Fruit fly (Drosophila melanogaster) whole organism, embryonic: Measurements from ENCODE around the gene CG31100.

Experiments used
- ATbp ChIP-seq: fragments of 200-800 bp; sonication (Bioruptor generic); optimal IDR thresholded peaks from 2 replicates; lab custom pipeline; 2017; ENCODE audit warnings: missing biosample characterization, mild to moderate bottlenecking, missing genetic modification characterization, missing genetic modification reagents
- Abd-B ChIP-seq: fragments of 200-800 bp; sonication (Bioruptor generic); optimal IDR thresholded peaks from 2 replicates; lab custom pipeline; 2018; ENCODE audit warnings: missing biosample characterization, mild to moderate bottlenecking, missing genetic modification characterization, moderate library complexity
- Adf1 ChIP-seq: fragments of 200-800 bp; sonication (Bioruptor generic); IDR thresholded peaks from 2 replicates; pipeline ENCODE4 v1.3.6; 2022; ENCODE audit warnings: missing biosample characterization, missing genetic modification characterization
- BEAF-32 ChIP-seq: fragments of 200-800 bp; sonication (Bioruptor generic); optimal IDR thresholded peaks from 3 replicates; lab custom pipeline; 2017; ENCODE audit warnings: missing biosample characterization, missing genetic modification characterization, mild to moderate bottlenecking, moderate library complexity, missing genetic modification reagents
- CG1024 ChIP-seq: fragments of 200-800 bp; sonication (Bioruptor generic); IDR thresholded peaks from 2 replicates; pipeline ENCODE4 v1.3.6; 2022; ENCODE audit warnings: missing biosample characterization, missing genetic modification characterization
- CG11247 ChIP-seq: fragments of 200-800 bp; sonication (Bioruptor generic); IDR thresholded peaks from 2 replicates; pipeline ENCODE4 v1.3.6; 2022; ENCODE audit warnings: missing biosample characterization, missing genetic modification characterization
- CG1233 ChIP-seq: fragments of 200-800 bp; sonication (Bioruptor generic); optimal IDR thresholded peaks from 4 replicates; lab custom pipeline; 2018; ENCODE audit warnings: missing biosample characterization, mild to moderate bottlenecking, missing genetic modification characterization
- CG12769 ChIP-seq: fragments of 200-800 bp; sonication (Bioruptor generic); optimal IDR thresholded peaks from 2 replicates; lab custom pipeline; 2019; ENCODE audit warnings: missing biosample characterization, mild to moderate bottlenecking, missing genetic modification characterization, moderate library complexity
- CG15269 ChIP-seq: fragments of 200-800 bp; sonication (Bioruptor generic); optimal IDR thresholded peaks from 2 replicates; lab custom pipeline; 2018; ENCODE audit warnings: missing biosample characterization, mild to moderate bottlenecking, missing genetic modification characterization, moderate library complexity
- CG16863 ChIP-seq: fragments of 200-800 bp; sonication (Bioruptor generic); optimal IDR thresholded peaks from 3 replicates; lab custom pipeline; 2016; ENCODE audit warnings: missing biosample characterization, missing genetic modification characterization
- CG2678 ChIP-seq: fragments of 200-800 bp; sonication (Bioruptor generic); optimal IDR thresholded peaks from 3 replicates; lab custom pipeline; 2019; ENCODE audit warnings: missing biosample characterization, mild to moderate bottlenecking, missing genetic modification characterization, moderate library complexity
- CG31224 ChIP-seq: fragments of 200-800 bp; sonication (Bioruptor generic); IDR thresholded peaks from 2 replicates; pipeline ENCODE4 v1.3.6; 2022; ENCODE audit warnings: missing biosample characterization, missing genetic modification characterization
- CG31388 ChIP-seq: fragments of 200-800 bp; sonication (Bioruptor generic); optimal IDR thresholded peaks from 2 replicates; lab custom pipeline; 2016; ENCODE audit warnings: missing biosample characterization, missing genetic modification characterization
- CG4424 ChIP-seq: fragments of 200-800 bp; sonication (Bioruptor generic); optimal IDR thresholded peaks from 3 replicates; lab custom pipeline; 2016; ENCODE audit warnings: missing biosample characterization, missing genetic modification characterization
- CG4707 ChIP-seq: fragments of 200-800 bp; sonication (Bioruptor generic); optimal IDR thresholded peaks from 2 replicates; lab custom pipeline; 2018; ENCODE audit warnings: missing biosample characterization, mild to moderate bottlenecking, missing genetic modification characterization, moderate library complexity
- CG6791 ChIP-seq: fragments of 200-800 bp; sonication (Bioruptor generic); IDR thresholded peaks from 3 replicates; pipeline ENCODE4 v1.3.6; 2022; ENCODE audit warnings: missing biosample characterization, missing genetic modification characterization; ENCODE audit not compliant: partially characterized antibody
- CG9932 ChIP-seq: fragments of 200-800 bp; sonication (Bioruptor generic); IDR thresholded peaks from 2 replicates; pipeline ENCODE4 v1.3.6; 2022; ENCODE audit warnings: missing biosample characterization, missing genetic modification characterization
- CHES-1-like ChIP-seq: fragments of 200-800 bp; sonication (Bioruptor generic); optimal IDR thresholded peaks from 2 replicates; lab custom pipeline; 2016; ENCODE audit warnings: missing biosample characterization, missing genetic modification characterization
- Dek ChIP-seq: fragments of 200-800 bp; sonication (Bioruptor generic); optimal IDR thresholded peaks from 3 replicates; lab custom pipeline; 2019; ENCODE audit warnings: missing biosample characterization, mild to moderate bottlenecking, missing genetic modification characterization, moderate library complexity
- E2f2 ChIP-seq: fragments of 200-800 bp; sonication (Bioruptor generic); IDR thresholded peaks from 2 replicates; pipeline ENCODE4 v1.3.6; 2022; ENCODE audit warnings: missing biosample characterization, missing genetic modification characterization
- Fer1 ChIP-seq: fragments of 200-800 bp; sonication (Bioruptor generic); optimal IDR thresholded peaks from 2 replicates; lab custom pipeline; 2017; ENCODE audit warnings: missing biosample characterization, mild to moderate bottlenecking, missing genetic modification characterization
- Gug ChIP-seq: fragments of 200-800 bp; sonication (Bioruptor generic); IDR thresholded peaks from 4 replicates; pipeline ENCODE4 v1.3.6; 2022; ENCODE audit warnings: missing biosample characterization, missing genetic modification characterization
- HLH3B ChIP-seq: fragments of 200-800 bp; sonication (Bioruptor generic); IDR thresholded peaks from 2 replicates; pipeline ENCODE4 v1.3.6; 2022; ENCODE audit warnings: missing biosample characterization, missing genetic modification characterization
- Hr3 ChIP-seq: fragments of 200-800 bp; sonication (Bioruptor generic); optimal IDR thresholded peaks from 3 replicates; lab custom pipeline; 2016; ENCODE audit warnings: missing biosample characterization, missing genetic modification characterization
- Mes4 ChIP-seq: fragments of 200-800 bp; sonication (Bioruptor generic); optimal IDR thresholded peaks from 2 replicates; lab custom pipeline; 2016; ENCODE audit warnings: missing biosample characterization, missing genetic modification characterization
- Neu2 ChIP-seq: fragments of 200-800 bp; sonication (Bioruptor generic); optimal IDR thresholded peaks from 3 replicates; lab custom pipeline; 2016; ENCODE audit warnings: missing biosample characterization, missing genetic modification characterization, borderline replicate concordance
- Taf1 ChIP-seq: fragments of 200-800 bp; sonication (Bioruptor generic); IDR thresholded peaks from 2 replicates; pipeline ENCODE4 v1.3.6; 2022; ENCODE audit warnings: missing biosample characterization, missing genetic modification characterization
- Trl ChIP-seq, 3 experiments: fragments of >200 bp in 2 of 3; fragments of 200-800 bp in 1 of 3; sonication (Bioruptor generic) in 1 of 3; optimal IDR thresholded peaks; 2 replicates in 1 of 3; 3 replicates in 2 of 3; lab custom pipeline; 2016 to 2017; ENCODE audit warnings: missing biosample characterization in 1 of 3, missing genetic modification characterization in 1 of 3
- chn ChIP-seq: fragments of 200-800 bp; sonication (Bioruptor generic); optimal IDR thresholded peaks from 2 replicates; lab custom pipeline; 2016; ENCODE audit warnings: missing biosample characterization, missing genetic modification characterization
- danr ChIP-seq: fragments of 200-800 bp; sonication (Bioruptor generic); IDR thresholded peaks from 2 replicates; pipeline ENCODE4 v1.3.6; 2022; ENCODE audit warnings: missing biosample characterization, missing genetic modification characterization
- dmrt99B ChIP-seq: fragments of 200-800 bp; sonication (Bioruptor generic); optimal IDR thresholded peaks from 2 replicates; lab custom pipeline; 2018; ENCODE audit warnings: missing biosample characterization, mild to moderate bottlenecking, missing genetic modification characterization, moderate library complexity
- dysf ChIP-seq: fragments of 200-800 bp; sonication (Bioruptor generic); IDR thresholded peaks from 3 replicates; pipeline ENCODE4 v1.3.6; 2022; ENCODE audit warnings: missing biosample characterization, missing genetic modification characterization
- exex ChIP-seq: fragments of 200-800 bp; sonication (Bioruptor generic); optimal IDR thresholded peaks from 4 replicates; lab custom pipeline; 2018; ENCODE audit warnings: missing biosample characterization, mild to moderate bottlenecking, missing genetic modification characterization, moderate library complexity
- gsb ChIP-seq: fragments of 200-800 bp; sonication (Bioruptor generic); IDR thresholded peaks from 2 replicates; pipeline ENCODE4 v1.3.6; 2022; ENCODE audit warnings: missing biosample characterization, missing genetic modification characterization
- kni ChIP-seq: fragments of 200-800 bp; sonication (Bioruptor generic); optimal IDR thresholded peaks from 3 replicates; lab custom pipeline; 2017; ENCODE audit warnings: mild to moderate bottlenecking, missing biosample characterization, missing genetic modification reagents, missing genetic modification characterization
- lbe ChIP-seq: fragments of 200-800 bp; sonication (Bioruptor generic); optimal IDR thresholded peaks from 2 replicates; lab custom pipeline; 2016; ENCODE audit warnings: missing biosample characterization, mild to moderate bottlenecking, missing genetic modification characterization
- pan ChIP-seq, 4 experiments: fragments of >200 bp in 3 of 4; fragments of 200-800 bp in 1 of 4; sonication (Bioruptor generic) in 1 of 4; optimal IDR thresholded peaks in 3 of 4; IDR thresholded peaks in 1 of 4; 2 replicates each; pipeline versions ENCODE4 v1.3.6 to Lab custom; 2017 to 2022; ENCODE audit warnings: missing biosample characterization in 2 of 4, missing genetic modification characterization in 2 of 4, mixed read lengths in 1 of 4
- peb ChIP-seq: fragments of 200-800 bp; sonication (Bioruptor generic); IDR thresholded peaks from 2 replicates; pipeline ENCODE4 v1.3.6; 2022; ENCODE audit warnings: missing biosample characterization, missing genetic modification characterization
- pfk ChIP-seq: fragments of 200-800 bp; sonication (Bioruptor generic); optimal IDR thresholded peaks from 2 replicates; lab custom pipeline; 2018; ENCODE audit warnings: missing biosample characterization, mild to moderate bottlenecking, missing genetic modification characterization, moderate library complexity
- ro ChIP-seq: fragments of 200-800 bp; sonication (Bioruptor generic); IDR thresholded peaks from 2 replicates; pipeline ENCODE4 v1.3.6; 2022; ENCODE audit warnings: missing biosample characterization, missing genetic modification characterization
- row ChIP-seq: fragments of 200-800 bp; sonication (Bioruptor generic); IDR thresholded peaks from 3 replicates; pipeline ENCODE4 v1.3.6; 2022; ENCODE audit warnings: missing biosample characterization, missing genetic modification characterization
- seq ChIP-seq: fragments of 200-800 bp; sonication (Bioruptor generic); IDR thresholded peaks from 2 replicates; pipeline ENCODE4 v1.3.6; 2022; ENCODE audit warnings: missing biosample characterization, missing genetic modification characterization
- shn ChIP-seq: fragments of 200-800 bp; sonication (Bioruptor generic); optimal IDR thresholded peaks from 3 replicates; lab custom pipeline; 2016; ENCODE audit warnings: missing biosample characterization, missing genetic modification characterization
- sna ChIP-seq: fragments of 200-800 bp; sonication (Bioruptor generic); IDR thresholded peaks from 2 replicates; pipeline ENCODE4 v1.3.6; 2022; ENCODE audit warnings: missing biosample characterization, missing genetic modification characterization; ENCODE audit not compliant: partially characterized antibody
- twi ChIP-seq: fragments of 200-800 bp; optimal IDR thresholded peaks from 2 replicates; lab custom pipeline; 2019; ENCODE audit warnings: missing biosample characterization, mild to moderate bottlenecking, missing genetic modification characterization, moderate library complexity
- tx ChIP-seq: fragments of 200-800 bp; sonication (Bioruptor generic); optimal IDR thresholded peaks from 2 replicates; lab custom pipeline; 2016; ENCODE audit warnings: missing biosample characterization, missing genetic modification characterization
- wdn ChIP-seq: fragments of 200-800 bp; sonication (Bioruptor generic); IDR thresholded peaks from 2 replicates; pipeline ENCODE4 v1.3.6; 2022; ENCODE audit warnings: missing biosample characterization, missing genetic modification characterization
- zfh2 ChIP-seq: fragments of 200-800 bp; sonication (Bioruptor generic); optimal IDR thresholded peaks from 2 replicates; lab custom pipeline; 2016; ENCODE audit warnings: missing biosample characterization, missing genetic modification characterization

CG31100 gene

DNA sequence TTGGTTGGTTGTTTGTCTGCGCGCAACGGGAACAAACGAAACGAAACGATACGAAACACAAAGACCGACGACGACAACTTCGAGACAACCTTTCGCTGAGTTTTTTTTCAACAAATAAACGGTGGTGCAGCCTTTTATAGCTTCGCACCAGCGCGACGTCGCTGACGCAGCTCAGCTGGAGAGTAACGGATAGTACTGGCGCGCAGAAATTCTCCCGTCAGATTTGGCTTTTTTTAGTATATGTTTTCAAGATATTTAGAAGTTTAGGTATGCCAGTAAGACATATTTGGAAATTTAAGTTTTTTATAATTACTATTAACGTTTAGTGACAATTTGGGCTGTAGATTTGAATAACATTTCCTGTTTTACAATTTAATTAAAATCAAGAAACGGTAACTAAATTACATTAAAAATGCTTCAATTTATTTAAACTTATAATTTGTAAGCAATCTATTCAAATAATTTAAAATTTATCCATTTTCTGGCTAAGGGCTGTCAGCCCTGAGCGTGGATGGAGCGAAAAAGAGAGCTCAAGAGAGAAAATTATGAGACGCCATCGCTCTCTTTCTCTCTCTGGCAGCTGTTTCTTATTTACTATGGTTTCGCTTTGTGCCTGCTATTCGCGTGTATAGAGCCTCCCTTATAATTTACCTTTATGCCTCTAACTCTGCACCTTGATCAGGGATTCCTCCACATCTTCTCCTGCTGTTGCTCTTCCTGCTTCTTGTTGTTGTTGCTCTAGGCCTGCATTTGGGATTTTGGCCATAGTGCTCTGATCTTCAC is 30.4 kb upstream of the CG31100 start (continued):
- TF ChIP-seq CG15269 (tag; lab: Kevin White, UChicago), result peak; percentile 89
- no peak for TF ChIP-seq ro (GFP tag; lab: Robert Waterston, UW)
- no peak for TF ChIP-seq CG6791
- TF ChIP-seq HLH3B, result peak; percentile 43; the same call in 1 of the 2 replicates
- peak; percentile 79 for TF ChIP-seq dysf
- TF ChIP-seq CG4424 (GFP tag; lab: Kevin White, UChicago), result peak; percentile 77
- no peak for TF ChIP-seq gsb
- no peak; the same call in 1 of the 2 replicates for TF ChIP-seq Taf1
- TF ChIP-seq kni, result peak; percentile 64
- peak; percentile 59 for TF ChIP-seq ATbp (GFP tag; lab: Kevin White, UChicago)
- TF ChIP-seq CG12769 (tag; lab: Kevin White, UChicago), result peak; percentile 69
- TF ChIP-seq CG1024 (GFP tag; lab: Robert Waterston, UW), result no peak
- TF ChIP-seq E2f2, result 0 out of 2 replicates have a peak, but pooled peaks have one; percentile 37
- TF ChIP-seq CG31224 (GFP tag; lab: Robert Waterston, UW), result 0 out of 2 replicates have a peak, but pooled peaks have one; percentile 20
- peak; percentile 63 for TF ChIP-seq seq
- TF ChIP-seq lbe, result peak; percentile 70
- peak; percentile 63 for TF ChIP-seq exex
- no peak for TF ChIP-seq Gug (GFP tag; lab: Robert Waterston, UW)
- TF ChIP-seq wdn (GFP tag; lab: Robert Waterston, UW), result no peak
- peak; percentile 63 for TF ChIP-seq Hr3 (GFP tag; lab: Kevin White, UChicago)
- TF ChIP-seq peb (GFP tag; lab: Robert Waterston, UW), result peak; percentile 42; the same call in 1 of the 2 replicates
- peak; percentile 95 for TF ChIP-seq row
- TF ChIP-seq, all 482 proteins: peak for 334

DNA sequence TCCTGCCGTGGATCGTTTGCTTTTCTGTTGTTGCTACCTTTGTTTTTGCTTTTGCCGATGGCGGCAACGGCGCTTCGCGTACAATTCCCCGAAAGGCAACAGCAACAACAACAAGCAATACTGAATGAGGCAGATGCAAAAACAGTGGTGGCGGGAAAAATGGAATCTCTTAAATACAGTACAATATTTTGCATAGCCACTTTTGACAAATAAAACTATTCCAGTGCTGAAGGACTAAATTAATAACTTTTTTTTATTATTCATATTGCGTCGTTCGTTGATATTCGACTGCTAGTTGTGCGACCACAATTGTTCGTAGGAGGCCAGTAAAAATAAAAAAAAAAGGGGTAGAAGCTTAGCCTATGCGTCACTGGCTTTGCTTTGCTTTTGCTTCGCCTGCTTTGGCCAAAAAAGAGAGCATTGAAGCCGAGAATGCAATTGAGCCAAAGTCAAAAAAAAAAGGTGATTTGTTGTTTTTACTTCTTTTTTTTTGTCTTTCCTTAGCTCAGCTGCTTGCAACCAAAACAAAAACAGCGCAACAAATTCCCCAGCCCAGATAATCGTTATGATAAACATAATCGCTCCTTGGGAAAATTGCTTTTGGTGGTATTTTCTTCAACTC is 28.5 kb upstream of the CG31100 start:
- peak; percentile 85 for TF ChIP-seq Dek (tag; lab: Kevin White, UChicago)
- peak; percentile 80 for TF ChIP-seq danr (GFP tag; lab: Robert Waterston, UW)
- peak; percentile 76 for TF ChIP-seq tx (GFP tag; lab: Kevin White, UChicago)
- peak; percentile 45 for TF ChIP-seq CG31388 (GFP tag; lab: Kevin White, UChicago)
- TF ChIP-seq twi (tag; lab: Kevin White, UChicago), result peak; percentile 43
- TF ChIP-seq CG4707 (GFP tag; lab: Kevin White, UChicago), result peak; percentile 65
- TF ChIP-seq pan (optimal IDR thresholded peaks at IDR 0.05; lab: Kevin White, UChicago), result no peak
- peak in 1 of 2 experiments; percentile 93 for TF ChIP-seq pan (GFP tag; optimal IDR thresholded peaks at IDR 0.05 in 1 of 2, IDR thresholded peaks at IDR 0.05 in 1 of 2)
- peak; percentile 83 for TF ChIP-seq zfh2
- TF ChIP-seq Adf1, result peak; percentile 50
- no peak for TF ChIP-seq Trl (optimal IDR thresholded peaks at IDR 0.05; lab: Kevin White, UChicago)
- peak; percentile 85 for TF ChIP-seq Trl (GFP tag; optimal IDR thresholded peaks at IDR 0.05; lab: Kevin White, UChicago)
- peak; percentile 87 for TF ChIP-seq CG9932 (GFP tag; lab: Robert Waterston, UW)
- TF ChIP-seq Mes4 (GFP tag; lab: Kevin White, UChicago), result peak; percentile 65
- peak; percentile 78 for TF ChIP-seq CG11247 (GFP tag; lab: Robert Waterston, UW)
- peak; percentile 75 for TF ChIP-seq CG16863
- TF ChIP-seq CG1233, result peak; percentile 75
- peak; percentile 93 for TF ChIP-seq dmrt99B (tag; lab: Kevin White, UChicago)
- peak; percentile 85 for TF ChIP-seq chn (GFP tag; lab: Kevin White, UChicago)
- no peak for TF ChIP-seq Neu2 (GFP tag; lab: Kevin White, UChicago)
- TF ChIP-seq Abd-B, result peak; percentile 75
- peak; percentile 85 for TF ChIP-seq Fer1 (GFP tag; lab: Kevin White, UChicago)
- peak; percentile 80 for TF ChIP-seq CHES-1-like (GFP tag; lab: Kevin White, UChicago)
- TF ChIP-seq CG2678, result peak; percentile 87
- no peak for TF ChIP-seq BEAF-32 (GFP tag; lab: Kevin White, UChicago)
- TF ChIP-seq shn (GFP tag; lab: Kevin White, UChicago), result peak; percentile 74
- TF ChIP-seq pfk (GFP tag; lab: Kevin White, UChicago), result no peak
- TF ChIP-seq sna (GFP tag; lab: Robert Waterston, UW), result no peak
- TF ChIP-seq Gug (GFP tag; lab: Robert Waterston, UW), result peak; percentile 86
